Worm (Caenorhabditis elegans) whole organism, L2 larva: Measurements from ENCODE around the gene myo-2.

ENCODE experiments used
- C34F6.9 ChIP-seq: fragments of 150-350 bp; optimal IDR thresholded peaks from 2 replicates; lab custom pipeline; 2014; ENCODE audit warnings: missing biosample characterization, missing genetic modification characterization
- F13H6.1 ChIP-seq: sonication (generic microtip); optimal IDR thresholded peaks from 2 replicates; lab custom pipeline; 2016; ENCODE audit warnings: missing genetic modification characterization, missing compliant biosample characterization
- R02D3.7 ChIP-seq: fragments of 150-350 bp; optimal IDR thresholded peaks from 2 replicates; lab custom pipeline; 2014; ENCODE audit warnings: missing biosample characterization, missing genetic modification characterization
- Y55F3AM.14 ChIP-seq: fragments of 200-800 bp; sonication (Bioruptor generic); optimal IDR thresholded peaks from 2 replicates; lab custom pipeline; 2018; ENCODE audit warnings: mild to moderate bottlenecking, missing genetic modification characterization, missing compliant biosample characterization
- ZK546.5 ChIP-seq: sonication (generic microtip); optimal IDR thresholded peaks from 2 replicates; lab custom pipeline; 2017; ENCODE audit warnings: missing biosample characterization, missing genetic modification characterization
- alr-1 ChIP-seq: fragments of 150-350 bp; optimal IDR thresholded peaks from 2 replicates; lab custom pipeline; 2014; ENCODE audit warnings: missing biosample characterization, missing genetic modification characterization
- aly-2 ChIP-seq: fragments of 150-350 bp; optimal IDR thresholded peaks from 2 replicates; lab custom pipeline; 2014; ENCODE audit warnings: missing biosample characterization, missing genetic modification characterization
- blmp-1 ChIP-seq: sonication (generic microtip); optimal IDR thresholded peaks from 2 replicates; lab custom pipeline; 2017; ENCODE audit warnings: missing genetic modification characterization, mild to moderate bottlenecking, missing compliant biosample characterization, antibody characterized with exemption, moderate library complexity; ENCODE audit not compliant: insufficient read depth
- ceh-16 ChIP-seq: fragments of 150-350 bp; optimal IDR thresholded peaks from 2 replicates; lab custom pipeline; 2014; ENCODE audit warnings: missing biosample characterization, missing genetic modification characterization
- crh-2 ChIP-seq: sonication (generic microtip); optimal IDR thresholded peaks from 2 replicates; lab custom pipeline; 2017; ENCODE audit warnings: missing biosample characterization, missing genetic modification characterization
- dmd-4 ChIP-seq: sonication (generic microtip); optimal IDR thresholded peaks from 2 replicates; lab custom pipeline; 2017; ENCODE audit warnings: missing biosample characterization, missing genetic modification characterization
- egl-27 ChIP-seq: sonication (generic microtip); optimal IDR thresholded peaks from 3 replicates; lab custom pipeline; 2017; ENCODE audit warnings: missing biosample characterization, missing genetic modification reagents, missing genetic modification characterization
- elt-1 ChIP-seq: fragments of 150-350 bp; optimal IDR thresholded peaks from 2 replicates; lab custom pipeline; 2014; ENCODE audit warnings: missing biosample characterization, missing genetic modification characterization
- fos-1 ChIP-seq: fragments of 150-350 bp; optimal IDR thresholded peaks from 2 replicates; lab custom pipeline; 2014; ENCODE audit warnings: missing biosample characterization, missing genetic modification characterization
- lin-11 ChIP-seq: fragments of 150-350 bp; sonication (generic microtip); optimal IDR thresholded peaks from 2 replicates; lab custom pipeline; 2014; ENCODE audit warnings: missing biosample characterization, missing genetic modification characterization, inconsistent platforms, mixed read lengths
- lin-13 ChIP-seq: fragments of 150-350 bp; optimal IDR thresholded peaks from 2 replicates; lab custom pipeline; 2014; ENCODE audit warnings: missing biosample characterization, missing genetic modification reagents, missing genetic modification characterization
- lsy-2 ChIP-seq, 2 experiments: fragments of 150-350 bp in 1 of 2; sonication (generic microtip) in 1 of 2; optimal IDR thresholded peaks; 2 replicates each; lab custom pipeline; 2014 to 2017; ENCODE audit warnings: missing biosample characterization in 2 of 2, missing genetic modification characterization in 2 of 2
- mab-5 ChIP-seq: fragments of 150-350 bp; optimal IDR thresholded peaks from 2 replicates; lab custom pipeline; 2014; ENCODE audit warnings: missing biosample characterization, missing genetic modification characterization
- mdl-1 ChIP-seq, 2 experiments: fragments of 150-350 bp in 1 of 2; sonication (generic microtip) in 1 of 2; optimal IDR thresholded peaks; 2 replicates each; lab custom pipeline; 2017; ENCODE audit warnings: missing biosample characterization in 2 of 2, missing genetic modification characterization in 2 of 2
- nhr-12 ChIP-seq: fragments of 150-350 bp; optimal IDR thresholded peaks from 2 replicates; lab custom pipeline; 2014; ENCODE audit warnings: missing biosample characterization, missing genetic modification characterization
- nhr-129 ChIP-seq: fragments of 150-350 bp; optimal IDR thresholded peaks from 2 replicates; lab custom pipeline; 2014; ENCODE audit warnings: missing biosample characterization, missing genetic modification characterization
- nhr-21 ChIP-seq: fragments of 150-350 bp; optimal IDR thresholded peaks from 2 replicates; lab custom pipeline; 2014; ENCODE audit warnings: missing biosample characterization, missing genetic modification characterization
- nhr-23 ChIP-seq: fragments of 150-350 bp; optimal IDR thresholded peaks from 2 replicates; lab custom pipeline; 2014; ENCODE audit warnings: missing biosample characterization, missing genetic modification reagents, missing genetic modification characterization
- nhr-25 ChIP-seq: fragments of 150-350 bp; sonication (generic microtip); optimal IDR thresholded peaks from 3 replicates; lab custom pipeline; 2014; ENCODE audit warnings: missing biosample characterization, missing genetic modification characterization
- nhr-6 ChIP-seq: fragments of 150-350 bp; optimal IDR thresholded peaks from 2 replicates; lab custom pipeline; 2014; ENCODE audit warnings: missing biosample characterization, missing genetic modification characterization
- nhr-77 ChIP-seq: fragments of 150-350 bp; optimal IDR thresholded peaks from 2 replicates; lab custom pipeline; 2014; ENCODE audit warnings: missing biosample characterization, missing genetic modification characterization
- sem-4 ChIP-seq: fragments of 150-350 bp; optimal IDR thresholded peaks from 2 replicates; lab custom pipeline; 2014; ENCODE audit warnings: missing biosample characterization, missing genetic modification reagents, missing genetic modification characterization
- skn-1 ChIP-seq: sonication (generic microtip); optimal IDR thresholded peaks from 2 replicates; lab custom pipeline; 2017; ENCODE audit warnings: missing biosample characterization, missing genetic modification characterization
- sma-3 ChIP-seq: sonication (generic microtip); optimal IDR thresholded peaks from 2 replicates; lab custom pipeline; 2016; ENCODE audit warnings: missing genetic modification reagents, missing genetic modification characterization, missing compliant biosample characterization
- sma-9 ChIP-seq, 2 experiments: fragments of 150-350 bp in 1 of 2; sonication (generic microtip) in 1 of 2; optimal IDR thresholded peaks; 2 replicates each; lab custom pipeline; 2014 to 2016; ENCODE audit warnings: missing genetic modification characterization in 2 of 2, mild to moderate bottlenecking in 1 of 2, missing biosample characterization in 1 of 2, missing compliant biosample characterization in 1 of 2, missing genetic modification reagents in 1 of 2, moderate library complexity in 1 of 2
- snpc-4 ChIP-seq: fragments of 150-350 bp; optimal IDR thresholded peaks from 2 replicates; lab custom pipeline; 2014; ENCODE audit warnings: missing biosample characterization, missing genetic modification characterization
- unc-55 ChIP-seq: fragments of 150-350 bp; sonication (generic microtip); optimal IDR thresholded peaks from 3 replicates; lab custom pipeline; 2014; ENCODE audit warnings: missing biosample characterization, missing genetic modification reagents, missing genetic modification characterization
- zag-1 ChIP-seq: fragments of 150-350 bp; optimal IDR thresholded peaks from 2 replicates; lab custom pipeline; 2014; ENCODE audit warnings: missing biosample characterization, missing genetic modification characterization
- ztf-1 ChIP-seq: fragments of 200-800 bp; sonication (Bioruptor generic); conservative IDR thresholded peaks from 2 replicates; pipeline ENCODE4 v1.3.6; 2022; ENCODE audit warnings: missing genetic modification characterization, missing compliant biosample characterization
- ztf-4 ChIP-seq: fragments of 150-350 bp; optimal IDR thresholded peaks from 2 replicates; lab custom pipeline; 2014; ENCODE audit warnings: missing biosample characterization, missing genetic modification characterization

The myo-2 gene

ce11 chrX:12510148-12510785 lies 42.4 kb downstream of the myo-2 start:
- peak; percentile 68 for TF ChIP-seq ztf-4 (tag; lab: Kevin White, UChicago)
- no peak for TF ChIP-seq aly-2 (tag; lab: Kevin White, UChicago)
- TF ChIP-seq crh-2 (tag; lab: Kevin White, UChicago), result peak; percentile 74
- peak in 1 of 2 experiments; percentile 32 for TF ChIP-seq mdl-1 (tag; optimal IDR thresholded peaks at IDR 0.05; lab: Kevin White, UChicago)
- TF ChIP-seq F13H6.1 (tag; lab: Kevin White, UChicago), result peak; percentile 86
- peak; percentile 42 for TF ChIP-seq nhr-6 (tag; lab: Kevin White, UChicago)
- TF ChIP-seq nhr-12 (tag; lab: Kevin White, UChicago), result no peak
- TF ChIP-seq dmd-4 (tag; lab: Kevin White, UChicago), result no peak
- TF ChIP-seq zag-1 (tag; lab: Kevin White, UChicago), result peak; percentile 64
- peak; percentile 68 for TF ChIP-seq sem-4 (tag; lab: Kevin White, UChicago)
- peak; percentile 9 for TF ChIP-seq Y55F3AM.14
- TF ChIP-seq lsy-2 (tag; optimal IDR thresholded peaks at IDR 0.05; lab: Kevin White, UChicago), result peak in 1 of 2 experiments; percentile 64
- TF ChIP-seq nhr-129, result peak; percentile 80
- TF ChIP-seq unc-55, result peak; percentile 72
- TF ChIP-seq C34F6.9 (tag; lab: Kevin White, UChicago), result peak; percentile 71
- peak; percentile 21 for TF ChIP-seq sma-3
- no peak for TF ChIP-seq skn-1 (tag; lab: Kevin White, UChicago)
- TF ChIP-seq alr-1 (tag; lab: Kevin White, UChicago), result no peak
- TF ChIP-seq egl-27 (tag; lab: Kevin White, UChicago), result peak; percentile 64
- TF ChIP-seq nhr-21 (tag; lab: Kevin White, UChicago), result peak; percentile 57
- peak; percentile 37 for TF ChIP-seq lin-13
- peak; percentile 74 for TF ChIP-seq fos-1 (tag; lab: Kevin White, UChicago)
- peak; percentile 91 for TF ChIP-seq sma-9 (GFP tag; optimal IDR thresholded peaks at IDR 0.05; lab: Kevin White, UChicago)
- no peak for TF ChIP-seq sma-9 (tag; optimal IDR thresholded peaks at IDR 0.05; lab: Kevin White, UChicago)
- no peak for TF ChIP-seq ztf-1 (GFP tag; lab: Robert Waterston, UW)
- TF ChIP-seq nhr-23 (tag; lab: Kevin White, UChicago), result no peak
- peak; percentile 40 for TF ChIP-seq lin-11 (tag; lab: Kevin White, UChicago)

- TF ChIP-seq sma-9 (GFP tag; optimal IDR thresholded peaks at IDR 0.05; lab: Kevin White, UChicago), result peak; percentile 76
- TF ChIP-seq sma-9 (tag; optimal IDR thresholded peaks at IDR 0.05; lab: Kevin White, UChicago), result no peak
- TF ChIP-seq nhr-23 (tag; lab: Kevin White, UChicago), result peak; percentile 93
- TF ChIP-seq nhr-12 (tag; lab: Kevin White, UChicago), result no peak
- TF ChIP-seq elt-1, result peak; percentile 94
- TF ChIP-seq nhr-25, result peak; percentile 80
- no peak for TF ChIP-seq ztf-4 (tag; lab: Kevin White, UChicago)
- peak; percentile 3 for TF ChIP-seq lin-11 (tag; lab: Kevin White, UChicago)
- TF ChIP-seq ceh-16 (tag; lab: Kevin White, UChicago), result peak; percentile 91
- TF ChIP-seq, all 48 proteins: peak for 6
Observed at ce11 chrX:12511384-12512007, 43.6 kb downstream of the myo-2 start.

ce11 chrX:12512472-12513137 lies 44.7 kb downstream of the myo-2 start:
- no peak for TF ChIP-seq nhr-6 (tag; lab: Kevin White, UChicago)
- no peak for TF ChIP-seq ztf-4 (tag; lab: Kevin White, UChicago)
- TF ChIP-seq snpc-4 (tag; lab: Kevin White, UChicago), result no peak
- no peak for TF ChIP-seq nhr-77 (tag; lab: Kevin White, UChicago)
- no peak for TF ChIP-seq nhr-25
- peak; percentile 55 for TF ChIP-seq unc-55
- TF ChIP-seq ceh-16 (tag; lab: Kevin White, UChicago), result no peak
- TF ChIP-seq R02D3.7 (tag; lab: Kevin White, UChicago), result no peak
- no peak for TF ChIP-seq Y55F3AM.14
- no peak for TF ChIP-seq ZK546.5 (tag; lab: Kevin White, UChicago)
- TF ChIP-seq mdl-1 (tag; optimal IDR thresholded peaks at IDR 0.05; lab: Kevin White, UChicago), result no peak
- no peak for TF ChIP-seq mab-5
- no peak for TF ChIP-seq lsy-2 (tag; optimal IDR thresholded peaks at IDR 0.05; lab: Kevin White, UChicago)
- TF ChIP-seq aly-2 (tag; lab: Kevin White, UChicago), result no peak
- TF ChIP-seq blmp-1 (tag; lab: Kevin White, UChicago), result no peak
- peak; percentile 7 for TF ChIP-seq crh-2 (tag; lab: Kevin White, UChicago)
- TF ChIP-seq C34F6.9 (tag; lab: Kevin White, UChicago), result peak; percentile 13
